Fruit fly (Drosophila melanogaster): Measurements from ENCODE around the gene HLH4C.

HLH4C gene

DNA sequence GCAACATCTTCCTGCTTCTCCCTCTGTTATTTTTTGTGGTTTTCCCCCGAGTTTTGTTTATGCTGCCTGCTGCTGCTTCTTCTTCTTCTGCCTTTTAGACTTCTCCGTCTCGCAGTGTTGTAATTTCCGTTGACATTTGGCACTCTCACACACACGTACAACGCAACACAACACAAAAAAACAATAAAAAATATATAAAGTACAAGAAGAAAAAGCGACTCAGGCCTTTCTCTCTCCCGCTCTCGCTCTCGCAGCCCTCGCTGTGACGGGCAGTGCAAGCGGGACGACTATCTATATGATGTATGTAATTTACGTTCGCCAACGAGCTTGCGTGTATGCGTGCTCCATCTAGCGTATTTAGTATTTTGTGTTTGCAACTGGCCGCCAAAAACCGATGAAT, 38.9 kb upstream of the HLH4C start (continued):
- no peak for TF ChIP-seq CG11398 (GFP tag; optimal IDR thresholded peaks at IDR 0.05)
- no peak for TF ChIP-seq usp (GFP tag; optimal IDR thresholded peaks at IDR 0.05)
- TF ChIP-seq Abd-B (GFP tag; optimal IDR thresholded peaks at IDR 0.05): peak; percentile 75
- TF ChIP-seq CG6813 (GFP tag; optimal IDR thresholded peaks at IDR 0.05): no peak
- no peak for TF ChIP-seq kah (GFP tag; optimal IDR thresholded peaks at IDR 0.05)
- peak; percentile 25 for TF ChIP-seq sqz (GFP tag; optimal IDR thresholded peaks at IDR 0.05)
- TF ChIP-seq Taf1 (GFP tag; IDR thresholded peaks at IDR 0.05): no peak
- no peak for TF ChIP-seq CG2129 (GFP tag; IDR thresholded peaks at IDR 0.05; ENCODE audit: partially characterized antibody)
- TF ChIP-seq sug (tag; optimal IDR thresholded peaks at IDR 0.05): peak; percentile 23
- peak; percentile 20; the same call in 1 of the 2 replicates for TF ChIP-seq MBD-R2 (GFP tag; IDR thresholded peaks at IDR 0.05)
- no peak for TF ChIP-seq CG3995 (GFP tag; optimal IDR thresholded peaks at IDR 0.05)
- TF ChIP-seq CG17361 (GFP tag; IDR thresholded peaks at IDR 0.05): no peak
- no peak for TF ChIP-seq Stat92E (GFP tag; optimal IDR thresholded peaks at IDR 0.05)
- TF ChIP-seq Nf-YC (tag; optimal IDR thresholded peaks at IDR 0.05): peak; percentile 77
- TF ChIP-seq CG10321 (GFP tag; IDR thresholded peaks at IDR 0.05): peak; percentile 96
- TF ChIP-seq gcm2 (GFP tag; optimal IDR thresholded peaks at IDR 0.05): no peak
- TF ChIP-seq scrt (GFP tag; optimal IDR thresholded peaks at IDR 0.05): peak; percentile 1
- no peak for TF ChIP-seq CG33213 (GFP tag; optimal IDR thresholded peaks at IDR 0.05)
- TF ChIP-seq Jarid2 (GFP tag; optimal IDR thresholded peaks at IDR 0.05): no peak
- no peak for TF ChIP-seq h (optimal IDR thresholded peaks at IDR 0.05)
- TF ChIP-seq E2f2 (GFP tag; IDR thresholded peaks at IDR 0.05): no peak
- peak; percentile 52 for TF ChIP-seq Med (GFP tag)
- no peak for TF ChIP-seq luna (GFP tag; optimal IDR thresholded peaks at IDR 0.05)
- TF ChIP-seq bcd (GFP tag; optimal IDR thresholded peaks at IDR 0.05): no peak
- TF ChIP-seq TFAM (GFP tag; optimal IDR thresholded peaks at IDR 0.05): no peak
- no peak for TF ChIP-seq Gug (GFP tag; IDR thresholded peaks at IDR 0.05)
- TF ChIP-seq tx (GFP tag; optimal IDR thresholded peaks at IDR 0.05): no peak
- TF ChIP-seq Awh (GFP tag; IDR thresholded peaks at IDR 0.05): no peak
- TF ChIP-seq CG16815 (GFP tag; optimal IDR thresholded peaks at IDR 0.05): no peak
- TF ChIP-seq H2.0 (GFP tag; IDR thresholded peaks at IDR 0.05): no peak
- no peak for TF ChIP-seq CG43689 (GFP tag; IDR thresholded peaks at IDR 0.05)
- TF ChIP-seq CG33557 (GFP tag; optimal IDR thresholded peaks at IDR 0.05): no peak
- peak; percentile 84 for TF ChIP-seq CG17385 (GFP tag; optimal IDR thresholded peaks at IDR 0.05)
- TF ChIP-seq en (GFP tag; optimal IDR thresholded peaks at IDR 0.05): no peak
- no peak for TF ChIP-seq HLH3B (GFP tag; IDR thresholded peaks at IDR 0.05)
- TF ChIP-seq org-1 (GFP tag; optimal IDR thresholded peaks at IDR 0.05): no peak
- no peak for TF ChIP-seq prd (optimal IDR thresholded peaks at IDR 0.05)
- no peak for TF ChIP-seq prd (GFP tag; IDR thresholded peaks at IDR 0.05)
- no peak for TF ChIP-seq ash1 (GFP tag; optimal IDR thresholded peaks at IDR 0.05)
- no peak for TF ChIP-seq Oaz (GFP tag; IDR thresholded peaks at IDR 0.05)
- TF ChIP-seq CG3838 (GFP tag; optimal IDR thresholded peaks at IDR 0.05): no peak
- TF ChIP-seq CG12769 (tag; optimal IDR thresholded peaks at IDR 0.05): no peak
- no peak for TF ChIP-seq chif (GFP tag; optimal IDR thresholded peaks at IDR 0.05)
- TF ChIP-seq CG3163 (GFP tag; optimal IDR thresholded peaks at IDR 0.05): no peak
- TF ChIP-seq CG12219 (GFP tag; optimal IDR thresholded peaks at IDR 0.05): no peak
- TF ChIP-seq CG12942 (GFP tag; optimal IDR thresholded peaks at IDR 0.05): no peak
- TF ChIP-seq Sox100B (GFP tag; optimal IDR thresholded peaks at IDR 0.05): no peak
- TF ChIP-seq C15 (GFP tag; IDR thresholded peaks at IDR 0.05): no peak
- TF ChIP-seq CG4360 (GFP tag; IDR thresholded peaks at IDR 0.05): no peak
- TF ChIP-seq nom (GFP tag; optimal IDR thresholded peaks at IDR 0.05): peak; percentile 87
- TF ChIP-seq CG11093 (GFP tag; IDR thresholded peaks at IDR 0.05): no peak
- TF ChIP-seq dimm (GFP tag; IDR thresholded peaks at IDR 0.05): no peak
- TF ChIP-seq Nf-YB (GFP tag; optimal IDR thresholded peaks at IDR 0.05): peak; percentile 68

Measured in whole organism, embryonic.